Worm (Caenorhabditis elegans) whole organism, young adult: Measurements from ENCODE around the gene vha-14.
A peak's percentile ranks its signal among the peaks of the same experiment; 100 is the strongest.

Experiments used
- B0261.1 ChIP-seq: sonication (generic microtip); optimal IDR thresholded peaks from 2 replicates; lab custom pipeline; 2016; ENCODE audit warnings: mild to moderate bottlenecking, missing genetic modification characterization, moderate library complexity, missing compliant biosample characterization
- C06A6.2 ChIP-seq: fragments of 200-800 bp; sonication (Bioruptor generic); conservative IDR thresholded peaks from 2 replicates; pipeline ENCODE4 v1.3.6; 2022; ENCODE audit warnings: missing genetic modification characterization, missing compliant biosample characterization
- C17E4.6 ChIP-seq: fragments of 200-800 bp; sonication (Bioruptor generic); IDR thresholded peaks from 2 replicates; pipeline ENCODE4 v1.3.6; 2022; ENCODE audit warnings: missing genetic modification reagents, missing genetic modification characterization, missing compliant biosample characterization
- F22D6.2 ChIP-seq: sonication (generic microtip); optimal IDR thresholded peaks from 2 replicates; lab custom pipeline; 2016; ENCODE audit warnings: mild to moderate bottlenecking, missing genetic modification characterization, missing compliant biosample characterization
- F39B2.1 ChIP-seq: fragments of 200-800 bp; sonication (Bioruptor generic); IDR thresholded peaks from 2 replicates; pipeline ENCODE4 v1.3.6; 2022; ENCODE audit warnings: missing genetic modification reagents, missing genetic modification characterization, missing compliant biosample characterization
- F55B11.4 ChIP-seq: sonication (generic microtip); optimal IDR thresholded peaks from 2 replicates; lab custom pipeline; 2016; ENCODE audit warnings: missing compliant biosample characterization, missing genetic modification characterization, borderline replicate concordance; ENCODE audit not compliant: insufficient read depth
- K11D2.4 ChIP-seq: fragments of 200-800 bp; sonication (Bioruptor generic); IDR thresholded peaks from 2 replicates; pipeline ENCODE4 v1.3.6; 2022; ENCODE audit warnings: missing genetic modification reagents, missing genetic modification characterization, missing compliant biosample characterization
- K12H6.12 ChIP-seq: fragments of 200-800 bp; sonication (Bioruptor generic); optimal IDR thresholded peaks from 2 replicates; lab custom pipeline; 2018; ENCODE audit warnings: mild to moderate bottlenecking, missing genetic modification characterization, missing compliant biosample characterization
- T07F8.4 ChIP-seq: sonication (generic microtip); optimal IDR thresholded peaks from 2 replicates; lab custom pipeline; 2016; ENCODE audit warnings: mild to moderate bottlenecking, missing genetic modification characterization, moderate library complexity, missing compliant biosample characterization
- akir-1 ChIP-seq: fragments of 200-800 bp; sonication (Bioruptor generic); optimal IDR thresholded peaks from 2 replicates; lab custom pipeline; 2018; ENCODE audit warnings: mild to moderate bottlenecking, missing genetic modification characterization, moderate library complexity, missing compliant biosample characterization
- ama-1 ChIP-seq, 3 experiments: fragments of 150-350 bp in 1 of 3; sonication (generic microtip) in 2 of 3; optimal IDR thresholded peaks; 2 replicates each; lab custom pipeline; 2014 to 2018; ENCODE audit warnings: missing biosample characterization in 2 of 3, missing genetic modification characterization in 2 of 3, missing genetic modification reagents in 2 of 3
- aptf-2 ChIP-seq: fragments of 200-800 bp; sonication (Bioruptor generic); conservative IDR thresholded peaks from 2 replicates; pipeline ENCODE4 v1.3.6; 2022; ENCODE audit warnings: missing genetic modification reagents, missing genetic modification characterization, missing compliant biosample characterization
- aptf-3 ChIP-seq: fragments of 200-800 bp; sonication (Bioruptor generic); IDR thresholded peaks from 2 replicates; pipeline ENCODE4 v1.3.6; 2022; ENCODE audit warnings: missing genetic modification characterization, missing compliant biosample characterization
- atf-7 ChIP-seq: sonication (generic microtip); optimal IDR thresholded peaks from 2 replicates; lab custom pipeline; 2017; ENCODE audit warnings: mild to moderate bottlenecking, missing genetic modification characterization, missing compliant biosample characterization
- bed-1 ChIP-seq: fragments of 200-800 bp; sonication (Bioruptor generic); IDR thresholded peaks from 2 replicates; pipeline ENCODE4 v1.3.6; 2022; ENCODE audit warnings: missing genetic modification reagents, missing genetic modification characterization, missing compliant biosample characterization
- ceh-100 ChIP-seq: fragments of 200-800 bp; sonication (Bioruptor generic); IDR thresholded peaks from 2 replicates; pipeline ENCODE4 v1.3.6; 2022; ENCODE audit warnings: missing genetic modification reagents, missing genetic modification characterization, missing compliant biosample characterization
- ceh-40 ChIP-seq: fragments of 200-800 bp; sonication (Bioruptor generic); IDR thresholded peaks from 2 replicates; pipeline ENCODE4 v1.3.6; 2022; ENCODE audit warnings: missing genetic modification characterization, missing compliant biosample characterization
- ceh-58 ChIP-seq: fragments of 200-800 bp; sonication (Bioruptor generic); IDR thresholded peaks from 2 replicates; pipeline ENCODE4 v1.3.6; 2022; ENCODE audit warnings: missing genetic modification characterization, missing compliant biosample characterization
- chd-7 ChIP-seq: sonication (generic microtip); optimal IDR thresholded peaks from 2 replicates; lab custom pipeline; 2016; ENCODE audit warnings: mild to moderate bottlenecking, missing genetic modification characterization, moderate library complexity, missing compliant biosample characterization
- dox-1 ChIP-seq: fragments of 200-800 bp; sonication (Bioruptor generic); IDR thresholded peaks from 2 replicates; pipeline ENCODE4 v1.3.6; 2022; ENCODE audit warnings: missing genetic modification reagents, missing genetic modification characterization, missing compliant biosample characterization
- dpl-1 ChIP-seq: fragments of 150-350 bp; optimal IDR thresholded peaks from 2 replicates; lab custom pipeline; 2014; ENCODE audit warnings: missing biosample characterization, missing genetic modification reagents, missing genetic modification characterization
- egl-44 ChIP-seq: fragments of 200-800 bp; sonication (Bioruptor generic); IDR thresholded peaks from 2 replicates; pipeline ENCODE4 v1.3.6; 2022; ENCODE audit warnings: missing genetic modification reagents, missing genetic modification characterization, missing compliant biosample characterization
- gei-17 ChIP-seq: fragments of 200-800 bp; sonication (Bioruptor generic); optimal IDR thresholded peaks from 2 replicates; lab custom pipeline; 2018; ENCODE audit warnings: mild to moderate bottlenecking, missing genetic modification characterization, missing compliant biosample characterization
- hlh-12 ChIP-seq: sonication (generic microtip); optimal IDR thresholded peaks from 2 replicates; lab custom pipeline; 2016; ENCODE audit warnings: missing genetic modification characterization, missing compliant biosample characterization
- hlh-26 ChIP-seq: fragments of 200-800 bp; sonication (Bioruptor generic); conservative IDR thresholded peaks from 2 replicates; pipeline ENCODE4 v1.3.6; 2022; ENCODE audit warnings: missing genetic modification reagents, missing genetic modification characterization, missing compliant biosample characterization
- lag-1 ChIP-seq: fragments of 200-800 bp; sonication (Bioruptor generic); IDR thresholded peaks from 2 replicates; pipeline ENCODE4 v1.3.6; 2022; ENCODE audit warnings: missing genetic modification reagents, missing genetic modification characterization, missing compliant biosample characterization
- let-526 ChIP-seq: fragments of 200-800 bp; sonication (Bioruptor generic); IDR thresholded peaks from 2 replicates; pipeline ENCODE4 v1.3.6; 2022; ENCODE audit warnings: missing genetic modification reagents, missing genetic modification characterization, missing compliant biosample characterization
- lin-35 ChIP-seq, 3 experiments: fragments of 150-350 bp in 2 of 3; sonication (generic microtip) in 1 of 3; optimal IDR thresholded peaks; 2 replicates each; lab custom pipeline; 2014 to 2018; ENCODE audit warnings: missing biosample characterization in 3 of 3, missing genetic modification characterization in 3 of 3, missing genetic modification reagents in 3 of 3
- madf-3 ChIP-seq: fragments of 200-800 bp; sonication (Bioruptor generic); IDR thresholded peaks from 2 replicates; pipeline ENCODE4 v1.3.6; 2022; ENCODE audit warnings: missing genetic modification reagents, missing genetic modification characterization, missing compliant biosample characterization
- madf-8 ChIP-seq: fragments of 200-800 bp; sonication (Bioruptor generic); conservative IDR thresholded peaks from 2 replicates; pipeline ENCODE4 v1.3.6; 2022; ENCODE audit warnings: missing genetic modification reagents, missing genetic modification characterization, missing compliant biosample characterization
- mcd-1 ChIP-seq: fragments of 200-800 bp; sonication (Bioruptor generic); IDR thresholded peaks from 2 replicates; pipeline ENCODE4 v1.3.6; 2022; ENCODE audit warnings: missing genetic modification reagents, missing genetic modification characterization, missing compliant biosample characterization
- nfya-1 ChIP-seq: sonication (generic microtip); optimal IDR thresholded peaks from 2 replicates; lab custom pipeline; 2017; ENCODE audit warnings: antibody characterized with exemption, missing compliant biosample characterization, missing genetic modification characterization, borderline replicate concordance; ENCODE audit not compliant: insufficient read depth
- nfya-2 ChIP-seq: fragments of 200-800 bp; sonication (Bioruptor generic); IDR thresholded peaks from 2 replicates; pipeline ENCODE4 v1.3.6; 2022; ENCODE audit warnings: missing genetic modification reagents, missing genetic modification characterization, missing compliant biosample characterization
- nhr-179 ChIP-seq: sonication (generic microtip); optimal IDR thresholded peaks from 2 replicates; lab custom pipeline; 2016; ENCODE audit warnings: mild to moderate bottlenecking, missing genetic modification characterization, missing compliant biosample characterization
- nhr-27 ChIP-seq: fragments of 200-800 bp; sonication (Bioruptor generic); optimal IDR thresholded peaks from 2 replicates; lab custom pipeline; 2018; ENCODE audit warnings: mild to moderate bottlenecking, missing genetic modification characterization, moderate library complexity, missing compliant biosample characterization
- nhr-80 ChIP-seq: sonication (generic microtip); optimal IDR thresholded peaks from 2 replicates; lab custom pipeline; 2016; ENCODE audit warnings: missing genetic modification characterization, missing compliant biosample characterization
- nhr-90 ChIP-seq: sonication (generic microtip); optimal IDR thresholded peaks from 2 replicates; lab custom pipeline; 2016; ENCODE audit warnings: missing genotype, mild to moderate bottlenecking, missing genetic modification characterization, missing compliant biosample characterization
- rpc-1 ChIP-seq, 2 experiments: fragments of 150-350 bp in 1 of 2; sonication (generic microtip) in 1 of 2; optimal IDR thresholded peaks; 2 replicates each; lab custom pipeline; 2014 to 2018; ENCODE audit warnings: missing biosample characterization in 1 of 2, missing genetic modification characterization in 1 of 2, missing genetic modification reagents in 1 of 2, missing genotype in 1 of 2
- sdz-38 ChIP-seq: sonication (generic microtip); optimal IDR thresholded peaks from 2 replicates; lab custom pipeline; 2016; ENCODE audit warnings: missing genotype, missing genetic modification characterization, missing compliant biosample characterization
- snpc-1.1 ChIP-seq: sonication (generic microtip); optimal IDR thresholded peaks from 2 replicates; lab custom pipeline; 2017; ENCODE audit warnings: missing genetic modification characterization, mild to moderate bottlenecking, missing compliant biosample characterization, antibody characterized with exemption, moderate library complexity, missing genotype, missing genetic modification reagents; ENCODE audit not compliant: insufficient read depth
- somi-1 ChIP-seq: fragments of 200-800 bp; sonication (Bioruptor generic); optimal IDR thresholded peaks from 2 replicates; lab custom pipeline; 2018; ENCODE audit warnings: mild to moderate bottlenecking, missing genetic modification characterization, missing compliant biosample characterization
- unc-130 ChIP-seq: sonication (generic microtip); optimal IDR thresholded peaks from 2 replicates; lab custom pipeline; 2016; ENCODE audit warnings: missing genetic modification reagents, missing genetic modification characterization, missing compliant biosample characterization
- xnd-1 ChIP-seq: sonication (generic microtip); optimal IDR thresholded peaks from 2 replicates; lab custom pipeline; 2016; ENCODE audit warnings: missing genotype, missing genetic modification reagents, missing genetic modification characterization, missing compliant biosample characterization
- zfh-2 ChIP-seq: fragments of 200-800 bp; sonication (Bioruptor generic); conservative IDR thresholded peaks from 2 replicates; pipeline ENCODE4 v1.3.6; 2022; ENCODE audit warnings: missing genetic modification reagents, missing genetic modification characterization, missing compliant biosample characterization
- ztf-18 ChIP-seq: sonication (generic microtip); optimal IDR thresholded peaks from 2 replicates; lab custom pipeline; 2016; ENCODE audit warnings: missing genotype, mild to moderate bottlenecking, missing genetic modification characterization, missing compliant biosample characterization
- ztf-28 ChIP-seq: fragments of 200-800 bp; sonication (Bioruptor generic); IDR thresholded peaks from 2 replicates; pipeline ENCODE4 v1.3.6; 2022; ENCODE audit warnings: missing genetic modification reagents, missing genetic modification characterization, missing compliant biosample characterization
- ztf-3 ChIP-seq: fragments of 200-800 bp; sonication (Bioruptor generic); optimal IDR thresholded peaks from 2 replicates; lab custom pipeline; 2018; ENCODE audit warnings: mild to moderate bottlenecking, missing genetic modification characterization, missing compliant biosample characterization

Gene vha-14

DNA sequence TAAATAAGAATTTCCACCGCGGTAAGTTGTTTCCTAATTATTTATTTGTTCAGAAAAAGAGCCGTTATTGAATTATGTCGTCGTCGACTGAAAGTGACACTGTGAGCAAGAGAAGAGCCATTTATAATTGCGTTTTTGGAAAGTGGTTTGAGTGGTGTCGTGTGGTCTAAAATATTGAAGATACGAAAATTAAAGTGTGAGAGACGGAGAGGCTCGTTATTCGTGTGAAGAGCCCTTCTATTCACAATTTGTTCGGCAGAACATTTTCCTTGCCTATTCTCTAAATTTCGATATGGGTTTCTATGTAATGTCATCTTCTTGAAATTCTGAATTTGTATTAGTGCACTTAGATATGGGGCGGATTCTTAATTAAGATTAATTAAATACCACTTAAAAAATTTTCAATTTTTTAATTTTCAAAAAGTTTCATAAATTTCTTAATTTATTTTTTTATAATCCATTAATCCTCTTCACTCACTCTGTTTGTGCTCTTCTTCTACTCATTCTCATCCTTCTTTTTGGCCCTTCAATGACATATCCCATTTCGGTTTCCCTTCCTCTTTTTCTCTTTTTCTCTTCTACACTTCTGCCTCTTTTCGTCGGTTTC lies 2.0 kb downstream of the vha-14 start (continued):
- TF ChIP-seq madf-8 (GFP tag; lab: Robert Waterston, UW) (no peak), zfh-2 (no peak), madf-3 (GFP tag; lab: Robert Waterston, UW) (0 out of 2 replicates have a peak, but pooled peaks have one; percentile 29), K12H6.12 (peak; percentile 12), mcd-1 (GFP tag; lab: Robert Waterston, UW) (0 out of 2 replicates have a peak, but pooled peaks have one; percentile 19), egl-44 (GFP tag; lab: Robert Waterston, UW) (no peak), ztf-18 (no peak), F55B11.4 (tag; lab: Kevin White, UChicago) (no peak), sdz-38 (tag; lab: Kevin White, UChicago) (no peak), nhr-90 (no peak), let-526 (no peak), ama-1 (optimal IDR thresholded peaks at IDR 0.05; lab: Kevin White, UChicago) (peak; percentile 41), ama-1 (GFP tag; optimal IDR thresholded peaks at IDR 0.05; lab: Kevin White, UChicago) (peak in 1 of 2 experiments; percentile 21), rpc-1 (optimal IDR thresholded peaks at IDR 0.05; lab: Kevin White, UChicago) (no peak), rpc-1 (tag; optimal IDR thresholded peaks at IDR 0.05; lab: Kevin White, UChicago) (no peak), ceh-100 (GFP tag; lab: Robert Waterston, UW) (0 out of 2 replicates have a peak, but pooled peaks have one; percentile 12), C17E4.6 (GFP tag; lab: Robert Waterston, UW) (no peak), nhr-179 (tag; lab: Kevin White, UChicago) (peak; percentile 4), nfya-2 (no peak), nhr-27 (peak; percentile 65), T07F8.4 (tag; lab: Kevin White, UChicago) (no peak), nfya-1 (tag; lab: Kevin White, UChicago) (no peak), somi-1 (no peak), ztf-28 (no peak), hlh-26 (no peak), F39B2.1 (GFP tag; lab: Robert Waterston, UW) (no peak), unc-130 (GFP tag; lab: Kevin White, UChicago) (peak; percentile 3), lin-35 (GFP tag; optimal IDR thresholded peaks at IDR 0.05; lab: Kevin White, UChicago) (peak in 1 of 3 experiments; percentile 51), nhr-80 (tag; lab: Kevin White, UChicago) (no peak), F22D6.2 (no peak), K11D2.4 (GFP tag; lab: Robert Waterston, UW) (no peak), lag-1 (no peak), chd-7 (tag; lab: Kevin White, UChicago) (peak; percentile 65), snpc-1.1 (no peak), atf-7 (tag; lab: Kevin White, UChicago) (peak; percentile 51), ceh-40 (GFP tag; lab: Robert Waterston, UW) (0 out of 2 replicates have a peak, but pooled peaks have one; percentile 9), ceh-58 (GFP tag; lab: Robert Waterston, UW) (no peak), C06A6.2 (GFP tag; lab: Robert Waterston, UW) (no peak), bed-1 (GFP tag; lab: Robert Waterston, UW) (no peak), B0261.1 (tag; lab: Kevin White, UChicago) (no peak), gei-17 (peak; percentile 24), dox-1 (no peak), ztf-3 (GFP tag; lab: Kevin White, UChicago) (no peak), xnd-1 (tag; lab: Kevin White, UChicago) (peak; percentile 9), aptf-2 (no peak), aptf-3 (GFP tag; lab: Robert Waterston, UW) (no peak), hlh-12 (tag; lab: Kevin White, UChicago) (no peak), dpl-1 (no peak), akir-1 (GFP tag; lab: Kevin White, UChicago) (no peak)
